Worm (Caenorhabditis elegans): ENCODE data around the gene rpl-43.

DNA sequence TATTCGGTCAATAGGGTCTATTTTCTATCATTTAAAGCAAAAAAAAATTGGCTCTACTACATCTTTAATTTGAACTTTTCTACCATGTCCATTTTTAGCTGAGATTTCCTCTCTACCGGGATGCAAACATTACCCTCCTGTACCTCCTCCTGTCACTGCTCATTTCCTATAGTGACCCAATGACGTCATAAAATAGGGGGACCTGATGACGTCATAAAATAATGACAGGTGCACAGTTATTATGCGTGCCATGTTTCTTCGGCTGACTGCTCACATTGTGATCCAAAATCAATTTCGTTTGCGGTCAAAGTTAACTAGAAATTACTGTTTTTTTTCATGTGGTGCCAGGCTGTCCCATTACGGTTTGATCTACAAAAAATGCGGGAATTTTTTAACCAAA is 31.8 kb downstream of the rpl-43 start:
- TF ChIP-seq nhr-76 (tag; optimal IDR thresholded peaks at IDR 0.05) = no peak
- no peak for TF ChIP-seq lsy-2 (tag; optimal IDR thresholded peaks at IDR 0.05)
- no peak for TF ChIP-seq elt-3 (tag; optimal IDR thresholded peaks at IDR 0.05)
- peak; percentile 33 for TF ChIP-seq unc-62 (GFP tag; optimal IDR thresholded peaks at IDR 0.05)
- peak; percentile 22 for TF ChIP-seq nhr-2 (tag; optimal IDR thresholded peaks at IDR 0.05)
- no peak for TF ChIP-seq blmp-1 (tag; optimal IDR thresholded peaks at IDR 0.05)
- no peak for TF ChIP-seq nhr-12 (tag; optimal IDR thresholded peaks at IDR 0.05)
- no peak for TF ChIP-seq sptf-1 (tag; optimal IDR thresholded peaks at IDR 0.05)
- no peak for TF ChIP-seq sem-2 (GFP tag; optimal IDR thresholded peaks at IDR 0.05)
